Fruit fly (Drosophila melanogaster) whole organism: ENCODE data around the gene CG13721.

Experiments used
- CG8478 ChIP-seq: fragments of >200 bp; optimal IDR thresholded peaks from 2 replicates; lab custom pipeline; 2018; ENCODE audit warnings: inconsistent platforms
- Dll ChIP-seq: fragments of >200 bp; optimal IDR thresholded peaks from 2 replicates; lab custom pipeline; 2017
- EcR ChIP-seq, 2 experiments: fragments of >200 bp; optimal IDR thresholded peaks; 2 replicates each; lab custom pipeline; 2017; ENCODE audit warnings: missing biosample characterization in 2 of 2, missing genetic modification characterization in 2 of 2, missing genetic modification reagents in 2 of 2
- pan ChIP-seq: fragments of >200 bp; optimal IDR thresholded peaks from 2 replicates; lab custom pipeline; 2017
- psq ChIP-seq: fragments of >200 bp; optimal IDR thresholded peaks from 2 replicates; lab custom pipeline; 2017
- usp ChIP-seq: fragments of >200 bp; optimal IDR thresholded peaks from 2 replicates; lab custom pipeline; 2017; ENCODE audit warnings: missing biosample characterization, missing genetic modification characterization, mixed read lengths

The CG13721 gene

DNA sequence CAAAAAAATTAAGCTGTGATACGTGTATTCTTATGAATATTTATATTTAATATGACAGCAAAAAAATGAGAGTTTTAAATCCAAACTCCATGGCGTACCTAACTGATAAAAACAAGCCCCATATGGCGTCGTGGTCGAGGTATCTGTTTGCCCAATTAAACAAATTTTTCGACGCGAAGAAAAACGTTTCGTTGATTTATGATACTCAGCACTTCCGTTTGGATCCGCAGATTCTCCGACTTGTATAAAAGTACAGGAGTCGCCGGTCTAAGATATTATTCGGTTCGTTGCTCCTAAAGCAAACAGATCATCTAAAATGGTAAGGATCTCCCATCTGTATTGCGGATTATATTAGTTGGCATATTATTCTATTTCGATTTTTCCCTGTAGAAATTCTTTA, 26.1 kb downstream of the CG13721 start, which contains the start of gene CG32248:
Gene CG32248, plus strand, starts transcription at position 301 of the 400 bp plus-strand sequence.
- no peak for TF ChIP-seq pan (lab: Kevin White, UChicago)
- no peak for TF ChIP-seq usp (GFP tag; lab: Kevin White, UChicago)
- TF ChIP-seq Dll (lab: Kevin White, UChicago), result no peak
- TF ChIP-seq EcR (GFP tag; optimal IDR thresholded peaks at IDR 0.05; lab: Kevin White, UChicago), result no peak
- no peak for TF ChIP-seq psq (lab: Kevin White, UChicago)
- no peak for TF ChIP-seq CG8478 (lab: Kevin White, UChicago)

DNA sequence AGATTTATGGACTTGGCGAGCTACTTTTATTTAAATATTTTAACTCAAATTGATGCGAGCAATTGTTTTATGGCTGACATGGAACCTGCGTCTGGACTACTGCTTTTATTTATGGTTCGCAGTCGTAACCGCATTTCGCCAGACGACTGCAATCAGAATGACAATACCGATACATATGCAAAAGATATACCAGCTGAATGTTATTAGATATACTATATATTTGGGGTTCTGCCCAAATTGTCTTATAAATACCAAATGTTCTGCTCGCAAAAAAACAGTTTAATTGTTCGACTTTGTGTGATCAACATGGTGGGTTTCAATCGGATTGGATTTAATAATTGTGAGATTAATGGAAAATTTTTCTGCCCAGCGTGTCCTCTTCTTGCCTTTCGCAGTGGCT, 27.9 kb downstream of the CG13721 start, which contains the start of gene CG32249:
Gene CG32249, plus strand, starts transcription at position 301 of the 400 bp plus-strand sequence.
- TF ChIP-seq pan (lab: Kevin White, UChicago) (no peak), psq (lab: Kevin White, UChicago) (no peak), CG8478 (lab: Kevin White, UChicago) (no peak), EcR (GFP tag; optimal IDR thresholded peaks at IDR 0.05; lab: Kevin White, UChicago) (no peak), usp (GFP tag; lab: Kevin White, UChicago) (no peak), Dll (lab: Kevin White, UChicago) (no peak)

DNA sequence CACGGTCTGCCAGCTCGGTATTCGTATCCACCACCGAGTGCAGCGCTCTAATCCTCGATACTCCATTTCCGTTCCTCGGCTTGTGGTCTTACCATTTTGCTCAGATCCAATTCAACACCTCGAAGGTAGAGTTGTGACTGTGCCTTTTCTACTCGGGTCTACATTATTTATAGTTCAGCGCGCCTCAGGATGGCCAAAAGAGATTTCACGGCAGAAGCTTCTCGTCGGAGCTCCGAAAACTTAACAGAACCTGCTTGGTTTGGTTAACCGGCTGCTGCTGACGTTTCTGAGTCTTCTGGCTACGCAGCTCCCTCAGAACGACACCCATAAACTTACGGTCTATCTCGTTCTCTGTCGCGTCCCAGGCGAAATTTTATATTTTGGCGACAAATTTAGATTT, 31.0 kb downstream of the CG13721 start, which contains the start of gene CG32241:
Gene CG32241, minus strand, starts transcription at position 101 of the 400 bp plus-strand sequence.
- TF ChIP-seq psq (lab: Kevin White, UChicago) (no peak), Dll (lab: Kevin White, UChicago) (no peak), CG8478 (lab: Kevin White, UChicago) (no peak), usp (GFP tag; lab: Kevin White, UChicago) (no peak), pan (lab: Kevin White, UChicago) (no peak), EcR (GFP tag; optimal IDR thresholded peaks at IDR 0.05; lab: Kevin White, UChicago) (no peak)

DNA sequence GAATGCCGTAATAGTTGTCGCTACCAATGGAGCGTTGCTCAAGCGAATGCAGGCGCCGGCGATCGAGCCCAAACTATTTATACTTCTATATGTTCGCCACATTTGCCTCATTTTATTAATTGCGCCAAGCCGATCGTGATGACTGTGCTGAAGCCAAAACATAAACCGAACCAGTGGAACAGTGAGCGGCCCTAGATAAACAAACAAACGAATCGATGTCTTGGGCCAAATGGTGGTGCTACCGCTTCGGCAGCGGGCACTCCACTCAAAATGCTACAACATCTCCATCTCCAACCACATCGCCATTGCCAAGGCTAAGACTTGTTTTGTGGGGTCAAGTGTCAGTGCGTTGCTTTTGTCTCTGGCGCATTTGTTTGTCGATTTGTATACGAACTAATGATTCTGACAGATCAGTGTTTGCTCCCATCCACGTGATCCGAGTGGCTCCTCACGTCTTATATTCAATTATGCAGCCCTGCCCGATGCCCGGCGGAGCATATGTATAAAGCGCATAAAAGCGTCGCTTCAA, 33.7 kb downstream of the CG13721 start, which contains the start of gene CG15024:
Gene CG15024, minus strand, starts transcription at position 51 of the 529 bp plus-strand sequence.
- TF ChIP-seq Dll (lab: Kevin White, UChicago) (no peak), psq (lab: Kevin White, UChicago) (no peak), pan (lab: Kevin White, UChicago) (no peak), usp (GFP tag; lab: Kevin White, UChicago) (no peak), EcR (GFP tag; optimal IDR thresholded peaks at IDR 0.05; lab: Kevin White, UChicago) (no peak), CG8478 (lab: Kevin White, UChicago) (no peak)

DNA sequence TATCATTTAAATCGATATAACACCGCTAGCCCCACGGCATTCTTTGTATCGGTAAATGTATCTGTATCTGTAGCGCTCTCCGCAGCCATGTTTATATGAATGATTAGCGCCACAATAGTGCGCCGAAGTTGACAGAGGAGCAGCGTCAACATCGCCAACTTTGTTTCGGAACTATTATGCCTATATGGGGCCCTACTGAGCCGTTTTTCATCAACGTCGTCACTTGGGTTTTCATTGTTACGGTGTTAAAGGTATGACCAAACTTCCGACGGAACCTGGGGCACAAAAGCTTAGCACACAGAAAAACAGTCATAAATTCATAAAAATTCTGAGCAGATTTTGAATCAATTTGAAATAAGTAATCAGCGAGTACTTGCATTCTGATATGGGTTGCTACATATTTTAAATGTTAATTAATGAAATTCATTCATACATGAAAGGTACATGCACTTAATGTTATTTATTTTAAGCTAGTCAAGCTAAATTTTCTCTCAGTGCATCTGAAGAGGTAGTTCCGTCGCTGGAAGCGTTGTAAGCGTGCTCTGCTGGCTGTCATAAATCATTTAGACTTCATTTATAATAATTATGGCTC, 36.0 kb downstream of the CG13721 start, which contains the start of gene CG15023:
Gene CG15023, minus strand, starts transcription at position 51 of the 592 bp plus-strand sequence.
- TF ChIP-seq Dll (lab: Kevin White, UChicago) (no peak), usp (GFP tag; lab: Kevin White, UChicago) (no peak), psq (lab: Kevin White, UChicago) (no peak), pan (lab: Kevin White, UChicago) (no peak), EcR (GFP tag; optimal IDR thresholded peaks at IDR 0.05; lab: Kevin White, UChicago) (no peak), CG8478 (lab: Kevin White, UChicago) (no peak)

DNA sequence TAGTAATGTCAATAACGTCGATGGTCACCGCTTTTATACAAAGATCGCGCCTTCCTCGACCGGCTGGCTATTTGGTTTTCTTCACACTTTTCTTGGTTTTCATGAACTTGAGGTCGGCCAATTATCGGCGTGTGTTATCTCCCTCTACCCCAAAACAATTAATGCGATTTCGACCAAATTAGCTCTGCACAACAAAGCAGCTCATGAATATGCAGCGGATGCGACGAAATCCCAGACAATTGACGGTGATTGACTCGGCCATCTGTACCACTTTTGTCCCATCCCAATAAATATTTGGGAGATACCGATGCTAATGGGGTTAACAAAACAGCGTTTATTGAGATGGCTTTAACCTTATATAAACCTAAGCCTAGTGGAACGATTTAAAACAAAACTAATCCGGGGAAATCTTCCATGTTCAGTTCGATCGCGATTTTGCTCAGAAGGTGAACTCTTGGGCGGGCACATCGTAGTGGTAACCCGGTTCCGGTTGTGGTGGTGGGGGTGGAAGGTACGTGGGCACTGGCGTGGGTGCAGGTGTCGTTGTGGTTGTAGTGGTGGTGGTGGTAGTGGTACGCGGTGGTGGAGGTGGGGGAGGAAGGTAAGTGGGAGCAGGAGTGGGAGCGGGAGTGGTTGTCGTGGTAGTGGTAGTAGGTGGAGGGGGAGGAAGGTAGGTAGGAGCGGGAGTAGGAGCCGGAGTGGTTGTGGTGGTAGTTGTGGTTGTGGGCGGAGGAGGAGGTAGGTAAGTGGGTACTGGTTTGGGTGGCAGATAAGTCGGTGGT, 37.1 kb downstream of the CG13721 start, which contains the start of gene CG15022:
Gene CG15022, minus strand, starts transcription at position 11 of the 782 bp plus-strand sequence.
- TF ChIP-seq CG8478 (lab: Kevin White, UChicago) (no peak), usp (GFP tag; lab: Kevin White, UChicago) (no peak), psq (lab: Kevin White, UChicago) (no peak), EcR (GFP tag; optimal IDR thresholded peaks at IDR 0.05; lab: Kevin White, UChicago) (no peak), Dll (lab: Kevin White, UChicago) (no peak), pan (lab: Kevin White, UChicago) (no peak)

DNA sequence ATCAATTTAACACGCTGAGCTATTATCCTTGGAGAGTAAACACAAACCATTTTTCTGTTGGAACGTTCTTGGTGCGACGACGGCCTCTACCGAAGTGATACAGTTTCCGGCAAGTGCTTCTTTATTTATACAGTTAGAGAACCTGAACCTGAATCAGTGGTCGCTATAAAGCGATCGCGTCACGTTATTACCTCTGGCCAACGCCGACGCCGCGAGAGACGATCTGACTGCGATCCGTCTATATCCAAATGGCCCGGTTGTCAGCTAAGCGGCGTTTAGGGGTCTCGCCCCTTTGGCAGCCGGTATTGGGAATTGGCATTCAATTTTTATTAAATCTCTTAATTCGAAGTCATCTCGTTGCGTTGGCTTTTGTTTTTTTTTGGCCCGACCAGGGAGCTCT, 39.5 kb downstream of the CG13721 start, which contains the start of gene CG11345:
Gene CG11345, minus strand, starts transcription at position 101 of the 400 bp plus-strand sequence.
- TF ChIP-seq CG8478 (lab: Kevin White, UChicago) (no peak), psq (lab: Kevin White, UChicago) (no peak), EcR (GFP tag; optimal IDR thresholded peaks at IDR 0.05; lab: Kevin White, UChicago) (no peak), pan (lab: Kevin White, UChicago) (no peak), Dll (lab: Kevin White, UChicago) (no peak), usp (GFP tag; lab: Kevin White, UChicago) (no peak)

DNA sequence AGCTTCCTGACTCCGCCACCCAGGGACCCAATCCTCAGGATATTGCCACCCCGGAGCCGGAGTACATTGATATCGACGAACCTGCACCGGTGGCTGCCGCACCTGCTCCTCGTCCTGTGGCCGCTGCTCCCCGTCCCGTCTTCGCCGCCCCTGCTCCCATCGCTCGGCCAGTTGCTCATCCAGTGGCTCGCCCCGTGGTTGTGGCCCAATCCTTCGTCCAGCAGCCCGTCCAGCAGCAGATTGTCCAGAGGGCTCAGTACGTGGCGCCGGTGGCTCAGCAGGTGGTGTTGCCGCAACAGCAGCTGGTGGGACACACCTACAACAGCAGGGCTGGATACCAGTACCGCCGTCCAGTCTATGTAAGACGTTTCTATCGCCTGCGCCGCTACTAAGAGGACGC, 50.3 kb downstream of the CG13721 start:
- TF ChIP-seq CG8478 (lab: Kevin White, UChicago), result no peak
- no peak for TF ChIP-seq pan (lab: Kevin White, UChicago)
- TF ChIP-seq EcR (GFP tag; optimal IDR thresholded peaks at IDR 0.05; lab: Kevin White, UChicago), result no peak
- TF ChIP-seq usp (GFP tag; lab: Kevin White, UChicago), result no peak
- TF ChIP-seq Dll (lab: Kevin White, UChicago), result no peak
- no peak for TF ChIP-seq psq (lab: Kevin White, UChicago)
